Fruit fly (Drosophila melanogaster) whole organism, embryonic: ENCODE measurements around the gene sle.

ENCODE experiments used
- Bteb2 ChIP-seq: fragments of 200-800 bp; sonication (Bioruptor generic); optimal IDR thresholded peaks from 2 replicates; lab custom pipeline; 2016; ENCODE audit warnings: missing biosample characterization, missing genetic modification characterization
- CG10431 ChIP-seq: fragments of 200-800 bp; sonication (Bioruptor generic); optimal IDR thresholded peaks from 3 replicates; lab custom pipeline; 2018; ENCODE audit warnings: missing biosample characterization, mild to moderate bottlenecking, missing genetic modification characterization
- CG12299 ChIP-seq: fragments of 200-800 bp; sonication (Bioruptor generic); optimal IDR thresholded peaks from 2 replicates; lab custom pipeline; 2018; ENCODE audit warnings: missing biosample characterization, mild to moderate bottlenecking, missing genetic modification characterization
- CG12659 ChIP-seq: fragments of 200-800 bp; sonication (Bioruptor generic); optimal IDR thresholded peaks from 3 replicates; lab custom pipeline; 2017; ENCODE audit warnings: mild to moderate bottlenecking, missing biosample characterization, missing genetic modification reagents, missing genetic modification characterization
- CG14014 ChIP-seq: fragments of 200-800 bp; sonication (Bioruptor generic); IDR thresholded peaks from 2 replicates; pipeline ENCODE4 v1.3.6; 2022; ENCODE audit warnings: missing biosample characterization, missing genetic modification characterization
- CG14441 ChIP-seq: fragments of 200-800 bp; sonication (Bioruptor generic); IDR thresholded peaks from 2 replicates; pipeline ENCODE4 v1.3.6; 2022; ENCODE audit warnings: missing biosample characterization, missing genetic modification characterization
- CG14710 ChIP-seq: fragments of 200-800 bp; sonication (Bioruptor generic); optimal IDR thresholded peaks from 3 replicates; lab custom pipeline; 2019; ENCODE audit warnings: missing biosample characterization, mild to moderate bottlenecking, missing genetic modification characterization, moderate library complexity
- CG1603 ChIP-seq: fragments of 200-800 bp; sonication (Bioruptor generic); optimal IDR thresholded peaks from 2 replicates; lab custom pipeline; 2019; ENCODE audit warnings: missing biosample characterization, mild to moderate bottlenecking, missing genetic modification characterization, moderate library complexity
- CG16813 ChIP-seq: fragments of 200-800 bp; sonication (Bioruptor generic); IDR thresholded peaks from 3 replicates; pipeline ENCODE4 v1.3.6; 2022; ENCODE audit warnings: missing biosample characterization, missing genetic modification characterization; ENCODE audit not compliant: partially characterized antibody
- CG16863 ChIP-seq: fragments of 200-800 bp; sonication (Bioruptor generic); optimal IDR thresholded peaks from 3 replicates; lab custom pipeline; 2016; ENCODE audit warnings: missing biosample characterization, missing genetic modification characterization
- CG17385 ChIP-seq: fragments of 200-800 bp; sonication (Bioruptor generic); optimal IDR thresholded peaks from 3 replicates; lab custom pipeline; 2018; ENCODE audit warnings: missing biosample characterization, mild to moderate bottlenecking, missing genetic modification characterization
- CG4360 ChIP-seq: fragments of 200-800 bp; sonication (Bioruptor generic); IDR thresholded peaks from 2 replicates; pipeline ENCODE4 v1.3.6; 2022; ENCODE audit warnings: missing biosample characterization, missing genetic modification characterization
- CG5180 ChIP-seq: fragments of 200-800 bp; sonication (Bioruptor generic); optimal IDR thresholded peaks from 3 replicates; lab custom pipeline; 2017; ENCODE audit warnings: missing biosample characterization, missing genetic modification characterization, mild to moderate bottlenecking, moderate library complexity, missing genetic modification reagents
- CG6689 ChIP-seq: fragments of 200-800 bp; sonication (Bioruptor generic); IDR thresholded peaks from 2 replicates; pipeline ENCODE4 v1.3.6; 2022; ENCODE audit warnings: missing biosample characterization, missing genetic modification characterization
- CG8290 ChIP-seq, 3 experiments: fragments of 200-800 bp; sonication (Bioruptor generic); optimal IDR thresholded peaks; 2 replicates each; lab custom pipeline; 2016 to 2019; ENCODE audit warnings: missing biosample characterization in 3 of 3, missing genetic modification characterization in 3 of 3, mild to moderate bottlenecking in 2 of 3, moderate library complexity in 1 of 3
- CHES-1-like ChIP-seq: fragments of 200-800 bp; sonication (Bioruptor generic); optimal IDR thresholded peaks from 2 replicates; lab custom pipeline; 2016; ENCODE audit warnings: missing biosample characterization, missing genetic modification characterization
- GATAe ChIP-seq: fragments of 200-800 bp; sonication (Bioruptor generic); conservative IDR thresholded peaks from 2 replicates; pipeline ENCODE4 v1.3.6; 2022; ENCODE audit warnings: missing biosample characterization, missing genetic modification characterization
- HHEX ChIP-seq: fragments of 200-800 bp; sonication (Bioruptor generic); optimal IDR thresholded peaks from 3 replicates; lab custom pipeline; 2017; ENCODE audit warnings: missing biosample characterization, mild to moderate bottlenecking, missing genetic modification characterization, missing genetic modification reagents
- HLH54F ChIP-seq: fragments of 200-800 bp; sonication (Bioruptor generic); optimal IDR thresholded peaks from 3 replicates; lab custom pipeline; 2016; ENCODE audit warnings: missing biosample characterization, missing genetic modification characterization
- Hr39 ChIP-seq: fragments of >200 bp; optimal IDR thresholded peaks from 2 replicates; lab custom pipeline; 2017
- Mad ChIP-seq: fragments of 200-800 bp; sonication (Bioruptor generic); optimal IDR thresholded peaks from 2 replicates; lab custom pipeline; 2016; ENCODE audit warnings: missing biosample characterization, missing genetic modification characterization
- NC2β ChIP-seq: fragments of 200-800 bp; sonication (Bioruptor generic); optimal IDR thresholded peaks from 2 replicates; lab custom pipeline; 2016; ENCODE audit warnings: missing biosample characterization, missing genetic modification characterization
- Oaz ChIP-seq: fragments of 200-800 bp; sonication (Bioruptor generic); IDR thresholded peaks from 2 replicates; pipeline ENCODE4 v1.3.6; 2022; ENCODE audit warnings: missing biosample characterization, missing genetic modification characterization
- Opbp ChIP-seq: fragments of 200-800 bp; sonication (Bioruptor generic); IDR thresholded peaks from 3 replicates; pipeline ENCODE4 v1.3.6; 2022; ENCODE audit warnings: missing biosample characterization, missing genetic modification characterization; ENCODE audit not compliant: partially characterized antibody
- Optix ChIP-seq: fragments of 200-800 bp; sonication (Bioruptor generic); IDR thresholded peaks from 3 replicates; pipeline ENCODE4 v1.3.6; 2022; ENCODE audit warnings: missing biosample characterization, missing genetic modification characterization
- Pdp1 ChIP-seq, 2 experiments: fragments of 200-800 bp; sonication (Bioruptor generic); optimal IDR thresholded peaks; 3 replicates each; lab custom pipeline; 2016; ENCODE audit warnings: missing biosample characterization in 2 of 2, missing genetic modification characterization in 2 of 2, mild to moderate bottlenecking in 1 of 2, moderate library complexity in 1 of 2
- Scr ChIP-seq: fragments of 200-800 bp; sonication (Bioruptor generic); IDR thresholded peaks from 2 replicates; pipeline ENCODE4 v1.3.6; 2022; ENCODE audit warnings: missing biosample characterization, missing genetic modification characterization; ENCODE audit not compliant: partially characterized antibody
- Ssrp ChIP-seq: fragments of 200-800 bp; sonication (Bioruptor generic); optimal IDR thresholded peaks from 2 replicates; lab custom pipeline; 2018; ENCODE audit warnings: missing biosample characterization, mild to moderate bottlenecking, missing genetic modification characterization, moderate library complexity
- ato ChIP-seq: fragments of 200-800 bp; sonication (Bioruptor generic); IDR thresholded peaks from 2 replicates; pipeline ENCODE4 v1.3.6; 2022; ENCODE audit warnings: missing biosample characterization, missing genetic modification characterization; ENCODE audit not compliant: partially characterized antibody
- cato ChIP-seq: fragments of 200-800 bp; sonication (Bioruptor generic); optimal IDR thresholded peaks from 2 replicates; lab custom pipeline; 2016; ENCODE audit warnings: missing biosample characterization, missing genetic modification characterization, borderline replicate concordance
- cg ChIP-seq: fragments of 200-800 bp; sonication (Bioruptor generic); optimal IDR thresholded peaks from 3 replicates; lab custom pipeline; 2019; ENCODE audit warnings: missing biosample characterization, mild to moderate bottlenecking, missing genetic modification characterization, moderate library complexity
- da ChIP-seq: fragments of 200-800 bp; sonication (Bioruptor generic); optimal IDR thresholded peaks from 2 replicates; lab custom pipeline; 2016; ENCODE audit warnings: missing biosample characterization, missing genetic modification characterization
- disco-r ChIP-seq: fragments of 200-800 bp; sonication (Bioruptor generic); optimal IDR thresholded peaks from 2 replicates; lab custom pipeline; 2016; ENCODE audit warnings: missing biosample characterization, missing genetic modification characterization
- fd102C ChIP-seq: fragments of 200-800 bp; sonication (Bioruptor generic); optimal IDR thresholded peaks from 2 replicates; lab custom pipeline; 2018; ENCODE audit warnings: missing biosample characterization, mild to moderate bottlenecking, missing genetic modification characterization, moderate library complexity
- grau ChIP-seq: fragments of 200-800 bp; optimal IDR thresholded peaks from 3 replicates; lab custom pipeline; 2019; ENCODE audit warnings: missing biosample characterization, mild to moderate bottlenecking, missing genetic modification characterization, moderate library complexity
- gro ChIP-seq: fragments of 200-800 bp; sonication (Bioruptor generic); optimal IDR thresholded peaks from 2 replicates; lab custom pipeline; 2016; ENCODE audit warnings: missing biosample characterization, missing genetic modification characterization
- gt ChIP-seq: fragments of 200-800 bp; sonication (Bioruptor generic); IDR thresholded peaks from 2 replicates; pipeline ENCODE4 v1.3.6; 2022; ENCODE audit warnings: missing biosample characterization, missing genetic modification characterization
- hbn ChIP-seq: fragments of 200-800 bp; sonication (Bioruptor generic); IDR thresholded peaks from 2 replicates; pipeline ENCODE4 v1.3.6; 2022; ENCODE audit warnings: missing biosample characterization, missing genetic modification characterization; ENCODE audit not compliant: partially characterized antibody
- inv ChIP-seq: fragments of 200-800 bp; sonication (Bioruptor generic); IDR thresholded peaks from 2 replicates; pipeline ENCODE4 v1.3.6; 2022; ENCODE audit warnings: missing biosample characterization, missing genetic modification characterization; ENCODE audit not compliant: partially characterized antibody
- kni ChIP-seq: fragments of 200-800 bp; sonication (Bioruptor generic); optimal IDR thresholded peaks from 3 replicates; lab custom pipeline; 2017; ENCODE audit warnings: mild to moderate bottlenecking, missing biosample characterization, missing genetic modification reagents, missing genetic modification characterization
- lov ChIP-seq, 2 experiments: fragments of 200-800 bp in 1 of 2; fragments of >200 bp in 1 of 2; sonication (Bioruptor generic) in 1 of 2; IDR thresholded peaks in 1 of 2; optimal IDR thresholded peaks in 1 of 2; 2 replicates in 1 of 2; 3 replicates in 1 of 2; pipeline versions ENCODE4 v1.3.6 to Lab custom; 2017 to 2022; ENCODE audit warnings: missing biosample characterization in 1 of 2, missing genetic modification characterization in 1 of 2
- nom ChIP-seq: fragments of 200-800 bp; sonication (Bioruptor generic); optimal IDR thresholded peaks from 2 replicates; lab custom pipeline; 2017; ENCODE audit warnings: missing biosample characterization, missing genetic modification characterization, mild to moderate bottlenecking, moderate library complexity, missing genetic modification reagents
- rib ChIP-seq: fragments of 200-800 bp; sonication (Bioruptor generic); IDR thresholded peaks from 2 replicates; pipeline ENCODE4 v1.3.6; 2022; ENCODE audit warnings: missing biosample characterization, missing genetic modification characterization
- salm ChIP-seq: fragments of 200-800 bp; sonication (Bioruptor generic); optimal IDR thresholded peaks from 2 replicates; lab custom pipeline; 2018; ENCODE audit warnings: missing biosample characterization, mild to moderate bottlenecking, missing genetic modification characterization
- sens-2 ChIP-seq: fragments of 200-800 bp; sonication (Bioruptor generic); IDR thresholded peaks from 2 replicates; pipeline ENCODE4 v1.3.6; 2022; ENCODE audit warnings: missing biosample characterization, missing genetic modification characterization
- shn ChIP-seq: fragments of 200-800 bp; sonication (Bioruptor generic); optimal IDR thresholded peaks from 3 replicates; lab custom pipeline; 2016; ENCODE audit warnings: missing biosample characterization, missing genetic modification characterization
- slbo ChIP-seq: fragments of 200-800 bp; sonication (Bioruptor generic); IDR thresholded peaks from 2 replicates; pipeline ENCODE4 v1.3.6; 2022; ENCODE audit warnings: missing biosample characterization, missing genetic modification characterization
- toy ChIP-seq: fragments of 200-800 bp; sonication (Bioruptor generic); IDR thresholded peaks from 2 replicates; pipeline ENCODE4 v1.3.6; 2022; ENCODE audit warnings: missing biosample characterization, missing genetic modification characterization
- ttk ChIP-seq: fragments of 200-800 bp; sonication (Bioruptor generic); IDR thresholded peaks from 2 replicates; pipeline ENCODE4 v2.1.2; 2022; ENCODE audit warnings: missing biosample characterization, missing genetic modification characterization
- unpg ChIP-seq: fragments of 200-800 bp; sonication (Bioruptor generic); optimal IDR thresholded peaks from 3 replicates; lab custom pipeline; 2018; ENCODE audit warnings: missing biosample characterization, mild to moderate bottlenecking, missing genetic modification characterization, moderate library complexity

sle gene

dm6 chr3R:10379409-10379808 is 46.5 kb downstream of the sle start:
- TF ChIP-seq CG4360 (GFP tag; lab: Robert Waterston, UW) (no peak), fd102C (GFP tag; lab: Kevin White, UChicago) (no peak), cato (GFP tag; lab: Kevin White, UChicago) (no peak), CG1603 (tag; lab: Kevin White, UChicago) (no peak), CG12659 (GFP tag; lab: Kevin White, UChicago) (no peak), sens-2 (GFP tag; lab: Robert Waterston, UW) (no peak), ttk (GFP tag; lab: Robert Waterston, UW) (no peak), CG14710 (tag; lab: Kevin White, UChicago) (no peak), hbn (no peak), grau (tag; lab: Kevin White, UChicago) (no peak), disco-r (no peak), ato (GFP tag; lab: Robert Waterston, UW) (no peak), Opbp (GFP tag; lab: Robert Waterston, UW) (no peak), inv (no peak), Scr (GFP tag; lab: Robert Waterston, UW) (no peak), slbo (GFP tag; lab: Robert Waterston, UW) (no peak), lov (optimal IDR thresholded peaks at IDR 0.05; lab: Kevin White, UChicago) (no peak), lov (GFP tag; IDR thresholded peaks at IDR 0.05; lab: Robert Waterston, UW) (no peak), gt (GFP tag; lab: Robert Waterston, UW) (no peak), nom (GFP tag; lab: Kevin White, UChicago) (no peak), Oaz (GFP tag; lab: Robert Waterston, UW) (no peak), CG6689 (GFP tag; lab: Robert Waterston, UW) (no peak), NC2β (GFP tag; lab: Kevin White, UChicago) (no peak), HHEX (GFP tag; lab: Kevin White, UChicago) (no peak), CG8290 (GFP tag; optimal IDR thresholded peaks at IDR 0.05; lab: Kevin White, UChicago) (no peak), CG8290 (tag; optimal IDR thresholded peaks at IDR 0.05; lab: Kevin White, UChicago) (peak in 1 of 2 experiments; percentile 2), CG16863 (no peak), shn (GFP tag; lab: Kevin White, UChicago) (no peak), CG10431 (GFP tag; lab: Kevin White, UChicago) (no peak), GATAe (GFP tag; lab: Robert Waterston, UW) (no peak), rib (GFP tag; lab: Robert Waterston, UW) (no peak), kni (GFP tag; lab: Kevin White, UChicago) (peak; percentile 38), CHES-1-like (GFP tag; lab: Kevin White, UChicago) (no peak), CG14441 (no peak), Optix (GFP tag; lab: Robert Waterston, UW) (no peak), cg (GFP tag; lab: Kevin White, UChicago) (peak; percentile 16), CG14014 (no peak), salm (tag; lab: Kevin White, UChicago) (no peak), toy (GFP tag; lab: Robert Waterston, UW) (no peak), CG16813 (GFP tag; lab: Robert Waterston, UW) (no peak), Bteb2 (no peak), unpg (GFP tag; lab: Kevin White, UChicago) (no peak), CG12299 (tag; lab: Kevin White, UChicago) (no peak), CG17385 (GFP tag; lab: Kevin White, UChicago) (no peak), gro (GFP tag; lab: Kevin White, UChicago) (no peak), Pdp1 (GFP tag; optimal IDR thresholded peaks at IDR 0.05; lab: Kevin White, UChicago) (peak in 1 of 2 experiments; percentile 64), Hr39 (no peak), CG5180 (GFP tag; lab: Kevin White, UChicago) (peak; percentile 95), HLH54F (GFP tag; lab: Kevin White, UChicago) (no peak), Mad (GFP tag; lab: Kevin White, UChicago) (no peak), da (GFP tag; lab: Kevin White, UChicago) (no peak), Ssrp (no peak)
